Worm (Caenorhabditis elegans) whole organism, mixed stage, embryonic: Measurements from ENCODE around the gene K01A12.4.
A peak's percentile ranks its signal among the peaks of the same experiment; 100 is the strongest.

Source experiments
- M03D4.4 ChIP-seq: sonication (generic microtip); optimal IDR thresholded peaks from 2 replicates; lab custom pipeline; 2017; ENCODE audit warnings: mild to moderate bottlenecking, missing genetic modification characterization, missing compliant biosample characterization
- bed-3 ChIP-seq: fragments of 200-800 bp; sonication (Bioruptor generic); optimal IDR thresholded peaks from 3 replicates; lab custom pipeline; 2018; ENCODE audit warnings: mild to moderate bottlenecking, missing genetic modification characterization, moderate library complexity, missing compliant biosample characterization
- blmp-1 ChIP-seq: fragments of 150-350 bp; optimal IDR thresholded peaks from 2 replicates; lab custom pipeline; 2014; ENCODE audit warnings: missing biosample characterization, missing genetic modification characterization
- ceh-39 ChIP-seq: fragments of 150-350 bp; optimal IDR thresholded peaks from 2 replicates; lab custom pipeline; 2014; ENCODE audit warnings: missing biosample characterization, missing genetic modification characterization
- ceh-43 ChIP-seq: fragments of 200-800 bp; sonication (Bioruptor generic); optimal IDR thresholded peaks from 2 replicates; lab custom pipeline; 2018; ENCODE audit warnings: mild to moderate bottlenecking, missing genetic modification characterization, moderate library complexity, missing compliant biosample characterization
- ceh-83 ChIP-seq: fragments of 200-800 bp; sonication (Bioruptor generic); optimal IDR thresholded peaks from 2 replicates; lab custom pipeline; 2018; ENCODE audit warnings: mild to moderate bottlenecking, missing genetic modification characterization, missing compliant biosample characterization
- ces-1 ChIP-seq: fragments of 150-350 bp; optimal IDR thresholded peaks from 2 replicates; lab custom pipeline; 2014; ENCODE audit warnings: missing biosample characterization, missing genetic modification reagents, missing genetic modification characterization
- cnd-1 ChIP-seq: fragments of 200-800 bp; sonication (Bioruptor generic); optimal IDR thresholded peaks from 2 replicates; lab custom pipeline; 2018; ENCODE audit warnings: mild to moderate bottlenecking, missing genetic modification characterization, missing compliant biosample characterization
- drap-1 ChIP-seq: fragments of 200-800 bp; sonication (Bioruptor generic); optimal IDR thresholded peaks from 3 replicates; lab custom pipeline; 2018; ENCODE audit warnings: mild to moderate bottlenecking, missing genetic modification characterization, missing compliant biosample characterization
- elt-3 ChIP-seq: fragments of 150-350 bp; optimal IDR thresholded peaks from 2 replicates; lab custom pipeline; 2014; ENCODE audit warnings: missing biosample characterization, missing genetic modification characterization
- flh-1 ChIP-seq: fragments of 200-800 bp; sonication (Bioruptor generic); optimal IDR thresholded peaks from 2 replicates; lab custom pipeline; 2018; ENCODE audit warnings: mild to moderate bottlenecking, missing genetic modification characterization, moderate library complexity, missing compliant biosample characterization
- ham-2 ChIP-seq: fragments of 200-800 bp; sonication (Bioruptor generic); optimal IDR thresholded peaks from 2 replicates; lab custom pipeline; 2018; ENCODE audit warnings: mild to moderate bottlenecking, missing genetic modification characterization, missing compliant biosample characterization
- hlh-1 ChIP-seq: fragments of 150-350 bp; optimal IDR thresholded peaks from 2 replicates; lab custom pipeline; 2014; ENCODE audit warnings: missing biosample characterization, missing genetic modification reagents, missing genetic modification characterization
- lin-32 ChIP-seq: fragments of 200-800 bp; sonication (Bioruptor generic); optimal IDR thresholded peaks from 2 replicates; lab custom pipeline; 2018; ENCODE audit warnings: mild to moderate bottlenecking, missing genetic modification characterization, missing compliant biosample characterization
- mab-5 ChIP-seq: fragments of 150-350 bp; optimal IDR thresholded peaks from 2 replicates; lab custom pipeline; 2014; ENCODE audit warnings: missing biosample characterization, missing genetic modification characterization
- mls-2 ChIP-seq: sonication (generic microtip); optimal IDR thresholded peaks from 2 replicates; lab custom pipeline; 2016; ENCODE audit warnings: mild to moderate bottlenecking, missing genetic modification characterization, moderate library complexity, missing compliant biosample characterization
- nhr-12 ChIP-seq: fragments of 150-350 bp; optimal IDR thresholded peaks from 2 replicates; lab custom pipeline; 2014; ENCODE audit warnings: missing biosample characterization, missing genetic modification characterization
- nhr-2 ChIP-seq: fragments of 150-350 bp; optimal IDR thresholded peaks from 2 replicates; lab custom pipeline; 2014; ENCODE audit warnings: missing biosample characterization, missing genetic modification characterization
- nhr-237 ChIP-seq: fragments of 150-350 bp; optimal IDR thresholded peaks from 2 replicates; lab custom pipeline; 2014; ENCODE audit warnings: missing biosample characterization, missing genetic modification characterization
- nhr-28 ChIP-seq: fragments of 150-350 bp; optimal IDR thresholded peaks from 2 replicates; lab custom pipeline; 2014; ENCODE audit warnings: missing biosample characterization, missing genetic modification characterization
- pha-4 ChIP-seq: fragments of 150-350 bp; optimal IDR thresholded peaks from 2 replicates; lab custom pipeline; 2018; ENCODE audit warnings: missing biosample characterization, missing genetic modification reagents, missing genetic modification characterization
- sem-2 ChIP-seq: fragments of 200-800 bp; sonication (Bioruptor generic); optimal IDR thresholded peaks from 2 replicates; lab custom pipeline; 2018; ENCODE audit warnings: mild to moderate bottlenecking, missing genetic modification characterization, missing compliant biosample characterization
- snpc-4 ChIP-seq: fragments of 150-350 bp; optimal IDR thresholded peaks from 2 replicates; lab custom pipeline; 2014; ENCODE audit warnings: missing biosample characterization, missing genetic modification characterization
- sptf-1 ChIP-seq: sonication (generic microtip); optimal IDR thresholded peaks from 2 replicates; lab custom pipeline; 2017; ENCODE audit warnings: mild to moderate bottlenecking, missing genetic modification characterization, moderate library complexity, missing compliant biosample characterization
- tbx-8 ChIP-seq: fragments of 200-800 bp; sonication (Bioruptor generic); optimal IDR thresholded peaks from 2 replicates; lab custom pipeline; 2018; ENCODE audit warnings: mild to moderate bottlenecking, missing genetic modification characterization, moderate library complexity, missing compliant biosample characterization
- unc-120 ChIP-seq: sonication (generic microtip); optimal IDR thresholded peaks from 2 replicates; lab custom pipeline; 2017; ENCODE audit warnings: missing genetic modification characterization, missing compliant biosample characterization; ENCODE audit not compliant: poor library complexity, severe bottlenecking
- unc-39 ChIP-seq: fragments of 150-350 bp; optimal IDR thresholded peaks from 2 replicates; lab custom pipeline; 2014; ENCODE audit warnings: missing biosample characterization, missing genetic modification characterization
- unc-62 ChIP-seq: fragments of 150-350 bp; optimal IDR thresholded peaks from 2 replicates; lab custom pipeline; 2014; ENCODE audit warnings: missing biosample characterization, missing genetic modification reagents, missing genetic modification characterization
- zip-8 ChIP-seq: fragments of 150-350 bp; optimal IDR thresholded peaks from 2 replicates; lab custom pipeline; 2014; ENCODE audit warnings: missing biosample characterization, missing genetic modification characterization
- ztf-11 ChIP-seq: fragments of 150-350 bp; optimal IDR thresholded peaks from 2 replicates; lab custom pipeline; 2014; ENCODE audit warnings: missing biosample characterization, missing genetic modification characterization

K01A12.4 gene

DNA sequence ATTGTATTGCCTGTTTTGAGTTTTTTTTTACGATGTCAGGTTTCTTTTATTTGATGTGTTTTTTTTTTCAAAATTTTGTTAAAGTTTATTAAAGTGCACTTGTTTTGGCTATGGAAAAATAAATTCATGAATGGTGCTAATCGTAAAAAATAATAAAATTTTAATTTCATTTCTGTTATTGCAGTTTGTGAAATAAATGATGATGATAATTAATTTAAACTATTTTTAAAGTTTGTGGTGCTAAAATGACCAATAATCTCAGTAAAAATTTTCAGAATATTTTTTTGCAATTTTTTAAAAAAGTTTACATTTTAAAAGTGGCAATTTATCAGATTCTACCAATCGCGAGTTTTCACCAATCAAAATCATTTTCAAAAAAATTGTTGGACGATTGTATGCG lies 33.1 kb downstream of the K01A12.4 start, which contains the start of gene stg-2:
TSS of gene stg-2 (minus strand) at position 101 of the 400 bp plus-strand sequence.
- TF ChIP-seq elt-3 (tag; lab: Kevin White, UChicago), result no peak
- TF ChIP-seq nhr-237 (tag; lab: Kevin White, UChicago), result no peak
- TF ChIP-seq tbx-8 (GFP tag; lab: Kevin White, UChicago), result no peak
- TF ChIP-seq drap-1 (GFP tag; lab: Kevin White, UChicago), result no peak
- no peak for TF ChIP-seq bed-3 (GFP tag; lab: Kevin White, UChicago)
- TF ChIP-seq flh-1 (GFP tag; lab: Kevin White, UChicago), result no peak
- TF ChIP-seq, all 35 proteins: peak for 0

DNA sequence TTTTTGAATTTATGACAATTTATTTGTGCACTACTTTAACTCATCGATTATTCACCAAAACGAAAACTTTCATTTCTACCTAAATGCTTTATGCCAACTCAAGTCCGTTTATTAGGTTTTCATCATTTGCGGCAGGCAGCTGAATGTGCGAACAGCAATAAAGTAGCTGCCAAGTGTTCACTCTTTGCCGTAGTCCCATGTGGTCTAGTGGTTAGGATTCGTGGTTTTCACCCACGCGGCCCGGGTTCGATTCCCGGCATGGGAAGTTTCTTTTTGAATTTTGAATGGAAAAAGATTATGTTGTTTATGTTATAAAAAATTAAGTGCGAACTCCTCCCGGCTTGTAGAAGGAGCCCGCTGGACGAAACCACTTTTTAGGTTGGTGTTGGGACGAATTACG lies 35.6 kb downstream of the K01A12.4 start:
- TF ChIP-seq zip-8 (tag; lab: Kevin White, UChicago) (no peak), M03D4.4 (tag; lab: Kevin White, UChicago) (peak; percentile 87), ces-1 (GFP tag; lab: Kevin White, UChicago) (peak; percentile 82), bed-3 (GFP tag; lab: Kevin White, UChicago) (peak; percentile 71), drap-1 (GFP tag; lab: Kevin White, UChicago) (peak; percentile 80), cnd-1 (peak; percentile 88), lin-32 (GFP tag; lab: Kevin White, UChicago) (peak; percentile 44), mls-2 (peak; percentile 90), ceh-39 (tag; lab: Kevin White, UChicago) (no peak), mab-5 (tag; lab: Kevin White, UChicago) (no peak), unc-62 (GFP tag; lab: Kevin White, UChicago) (no peak), unc-120 (peak; percentile 66), snpc-4 (tag; lab: Kevin White, UChicago) (no peak), nhr-12 (tag; lab: Kevin White, UChicago) (no peak), ceh-83 (GFP tag; lab: Kevin White, UChicago) (peak; percentile 89), hlh-1 (tag; lab: Kevin White, UChicago) (no peak), ztf-11 (tag; lab: Kevin White, UChicago) (no peak), sptf-1 (tag; lab: Kevin White, UChicago) (peak; percentile 89), ham-2 (GFP tag; lab: Kevin White, UChicago) (peak; percentile 49), sem-2 (GFP tag; lab: Kevin White, UChicago) (peak; percentile 64), tbx-8 (GFP tag; lab: Kevin White, UChicago) (peak; percentile 82), flh-1 (GFP tag; lab: Kevin White, UChicago) (peak; percentile 55), ceh-43 (GFP tag; lab: Kevin White, UChicago) (peak; percentile 71)

DNA sequence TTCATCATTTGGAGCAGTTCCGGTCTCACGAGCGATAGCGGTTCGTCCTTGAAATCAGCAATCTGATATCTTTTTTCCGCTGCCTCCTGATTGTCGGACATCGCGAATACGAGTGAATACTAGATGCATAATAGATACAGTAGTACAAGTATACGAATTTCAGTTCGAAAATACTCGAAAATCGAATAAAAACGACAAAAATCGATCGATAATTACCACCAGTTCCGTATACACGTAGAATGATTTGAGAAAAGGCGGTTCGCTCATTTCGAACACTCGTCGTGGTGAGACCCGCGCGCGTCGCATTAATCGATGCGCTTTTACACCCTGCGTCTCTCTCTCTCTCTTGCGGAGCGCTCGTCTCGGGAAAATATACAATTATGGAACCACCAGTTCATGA lies 36.3 kb downstream of the K01A12.4 start, which contains the start of gene F12D9.2:
TSS of gene F12D9.2 (minus strand) at position 101 of the 400 bp plus-strand sequence.
- TF ChIP-seq nhr-28 (tag; lab: Kevin White, UChicago), result no peak
- no peak for TF ChIP-seq nhr-2 (tag; lab: Kevin White, UChicago)
- TF ChIP-seq nhr-237 (tag; lab: Kevin White, UChicago), result no peak

DNA sequence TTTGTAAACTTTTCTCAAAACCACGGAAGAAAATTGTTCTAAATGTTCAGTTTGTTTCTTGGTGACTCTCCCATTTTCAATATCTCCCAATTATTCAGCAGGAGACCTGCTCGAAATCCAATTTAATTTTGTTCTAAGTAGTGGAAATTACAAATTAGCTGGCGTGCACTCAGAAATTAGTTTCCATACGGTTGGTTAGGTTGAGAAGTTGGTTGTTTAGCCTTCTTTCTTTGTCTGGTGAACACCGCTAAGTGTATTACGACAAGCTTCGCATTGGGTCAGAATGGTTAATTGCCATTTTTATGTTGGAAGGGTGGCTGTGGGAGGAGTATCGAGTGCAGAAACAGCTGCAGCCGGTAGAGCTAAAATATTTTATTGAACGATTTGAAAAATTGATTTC lies 37.9 kb downstream of the K01A12.4 start:
- TF ChIP-seq bed-3 (GFP tag; lab: Kevin White, UChicago) (no peak), lin-32 (GFP tag; lab: Kevin White, UChicago) (no peak), ces-1 (GFP tag; lab: Kevin White, UChicago) (peak; percentile 97), nhr-237 (tag; lab: Kevin White, UChicago) (no peak)

DNA sequence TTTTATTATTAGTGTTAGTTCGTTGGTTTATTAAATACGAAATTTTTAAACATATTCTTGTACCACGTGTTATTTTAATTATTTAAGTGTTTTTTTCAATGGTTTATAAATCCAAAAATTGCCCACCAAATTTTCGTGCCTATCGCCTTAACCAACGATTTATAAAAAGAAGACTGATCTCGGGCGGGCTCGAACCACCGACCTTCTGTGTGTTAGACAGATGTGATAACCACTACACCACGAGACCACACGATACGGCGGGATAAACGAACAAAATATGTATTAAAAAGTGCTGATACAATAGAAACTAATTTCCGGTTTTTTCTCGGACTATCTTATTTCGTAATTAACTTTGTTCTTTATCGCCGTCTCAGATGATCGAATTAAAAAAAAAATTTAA lies 39.8 kb downstream of the K01A12.4 start:
- TF ChIP-seq sem-2 (GFP tag; lab: Kevin White, UChicago) (peak; percentile 8), ceh-43 (GFP tag; lab: Kevin White, UChicago) (peak; percentile 15), mls-2 (no peak), blmp-1 (tag; lab: Kevin White, UChicago) (no peak), drap-1 (GFP tag; lab: Kevin White, UChicago) (peak; percentile 8), ceh-83 (GFP tag; lab: Kevin White, UChicago) (peak; percentile 61), cnd-1 (peak; percentile 42)
- TF ChIP-seq, all 35 proteins: peak for 5

DNA sequence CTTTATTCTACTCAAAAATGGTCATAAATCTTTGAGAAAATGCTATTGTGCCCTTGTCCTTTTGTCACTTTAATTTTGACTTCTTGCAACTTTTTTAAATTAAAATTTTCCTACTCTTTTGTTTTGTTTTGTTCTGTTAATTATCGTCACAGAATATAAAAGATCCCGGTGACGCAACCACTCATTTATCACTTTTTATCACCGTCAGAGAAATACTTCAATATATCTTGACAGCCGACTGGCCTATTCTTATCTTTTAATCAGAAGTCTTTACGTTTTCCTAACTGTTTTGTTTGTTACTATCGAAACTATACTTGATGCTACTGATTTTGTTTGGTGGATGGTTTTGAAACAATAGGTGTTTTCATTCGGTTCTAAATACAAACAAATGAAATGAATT lies 45.3 kb downstream of the K01A12.4 start:
- no peak for TF ChIP-seq M03D4.4 (tag; lab: Kevin White, UChicago)
- TF ChIP-seq nhr-12 (tag; lab: Kevin White, UChicago), result no peak
- no peak for TF ChIP-seq unc-39
- TF ChIP-seq zip-8 (tag; lab: Kevin White, UChicago), result peak; percentile 2
- TF ChIP-seq ceh-83 (GFP tag; lab: Kevin White, UChicago), result no peak
- no peak for TF ChIP-seq pha-4 (tag; lab: Kevin White, UChicago)
- TF ChIP-seq drap-1 (GFP tag; lab: Kevin White, UChicago), result no peak
